Fruit fly (Drosophila melanogaster): ENCODE data around the gene hth.

DNA sequence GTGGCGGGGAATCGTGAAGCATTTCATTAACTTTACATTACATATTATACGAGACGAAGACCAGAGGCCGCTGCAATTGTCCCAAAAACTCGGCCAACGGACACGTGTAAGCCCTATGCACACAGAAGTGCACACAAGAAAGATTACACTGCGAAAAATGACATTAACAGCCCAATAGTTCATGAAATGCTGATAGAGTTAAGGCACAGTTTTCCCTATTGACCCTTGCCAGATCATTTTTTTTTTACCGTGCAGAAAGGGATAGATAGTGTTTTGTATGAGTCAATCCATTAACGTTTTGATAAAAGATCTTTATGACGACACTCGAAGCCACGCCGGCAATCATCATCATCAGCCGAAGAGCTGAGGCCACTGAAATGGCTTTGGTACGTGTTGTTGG is 85.8 kb downstream of the hth start:
- TF ChIP-seq usp (GFP tag; optimal IDR thresholded peaks at IDR 0.05) (no peak), pan (optimal IDR thresholded peaks at IDR 0.05) (no peak), psq (optimal IDR thresholded peaks at IDR 0.05) (no peak)
